Fruit fly (Drosophila melanogaster): ENCODE measurements around the gene CG11360.

CG11360 gene

dm6 chr4:659058-659588 is 11.8 kb upstream of the CG11360 start:
- TF ChIP-seq bsh (GFP tag; optimal IDR thresholded peaks at IDR 0.05), result no peak
- peak; percentile 66 for TF ChIP-seq Med (GFP tag)
- 0 out of 3 replicates have a peak, but pooled peaks have one; percentile 31 for TF ChIP-seq CG6791 (GFP tag; IDR thresholded peaks at IDR 0.05; ENCODE audit: partially characterized antibody)
- TF ChIP-seq Nf-YB (GFP tag; optimal IDR thresholded peaks at IDR 0.05), result no peak
- 0 out of 2 replicates have a peak, but pooled peaks have one; percentile 13 for TF ChIP-seq Bgb (GFP tag; IDR thresholded peaks at IDR 0.05; ENCODE audit: partially characterized antibody)

dm6 chr4:659884-660846 is 10.8 kb upstream of the CG11360 start, which contains the start of gene gw:
Gene gw (minus strand): TSS chr4:660608.
- TF ChIP-seq peb (GFP tag; IDR thresholded peaks at IDR 0.05), result peak; percentile 43
- TF ChIP-seq Blimp-1 (GFP tag; optimal IDR thresholded peaks at IDR 0.05), result no peak
- no peak for TF ChIP-seq dati (GFP tag; IDR thresholded peaks at IDR 0.05)
- TF ChIP-seq NC2β (GFP tag; optimal IDR thresholded peaks at IDR 0.05), result peak; percentile 67
- peak; percentile 70 for TF ChIP-seq Atf3 (GFP tag; optimal IDR thresholded peaks at IDR 0.05)
- TF ChIP-seq CG12391 (tag; optimal IDR thresholded peaks at IDR 0.05), result no peak
- peak; percentile 82 for TF ChIP-seq Mad (GFP tag; optimal IDR thresholded peaks at IDR 0.05)
- peak; percentile 84 for TF ChIP-seq CG2199 (GFP tag; IDR thresholded peaks at IDR 0.05)
- TF ChIP-seq Sin3A (optimal IDR thresholded peaks at IDR 0.05), result no peak
- TF ChIP-seq CG6791 (GFP tag; IDR thresholded peaks at IDR 0.05; ENCODE audit: partially characterized antibody), result peak; percentile 77; the same call in 2 of the 3 replicates
- 0 out of 2 replicates have a peak, but pooled peaks have one; percentile 9 for TF ChIP-seq Oaz (GFP tag; IDR thresholded peaks at IDR 0.05)
- peak; percentile 52 for TF ChIP-seq fu2 (GFP tag; optimal IDR thresholded peaks at IDR 0.05)
- peak; percentile 82 for TF ChIP-seq CG17829 (tag; optimal IDR thresholded peaks at IDR 0.05)
- TF ChIP-seq tin (GFP tag; optimal IDR thresholded peaks at IDR 0.05), result peak; percentile 77
- peak; percentile 58 for TF ChIP-seq BtbVII (GFP tag; optimal IDR thresholded peaks at IDR 0.05)
- peak; percentile 67 for TF ChIP-seq CG15601 (tag; optimal IDR thresholded peaks at IDR 0.05)
- peak; percentile 75 for TF ChIP-seq tx (GFP tag; optimal IDR thresholded peaks at IDR 0.05)
- peak; percentile 72 for TF ChIP-seq Atf-2 (GFP tag; optimal IDR thresholded peaks at IDR 0.05)
- TF ChIP-seq lilli (GFP tag; optimal IDR thresholded peaks at IDR 0.05), result peak; percentile 89
- TF ChIP-seq jing (GFP tag; optimal IDR thresholded peaks at IDR 0.05), result peak; percentile 31
- TF ChIP-seq Oli (tag; optimal IDR thresholded peaks at IDR 0.05), result no peak
- peak; percentile 86 for TF ChIP-seq gem (tag; optimal IDR thresholded peaks at IDR 0.05)
- peak; percentile 81 for TF ChIP-seq caup (GFP tag; optimal IDR thresholded peaks at IDR 0.05; ENCODE audit: severe bottlenecking)
- TF ChIP-seq CG10366 (GFP tag; IDR thresholded peaks at IDR 0.05), result no peak; the same call in 1 of the 2 replicates
- peak; percentile 42 for TF ChIP-seq gfzf (GFP tag; optimal IDR thresholded peaks at IDR 0.05)
- peak; percentile 39 for TF ChIP-seq CG31388 (GFP tag; optimal IDR thresholded peaks at IDR 0.05)
- TF ChIP-seq pita (GFP tag; optimal IDR thresholded peaks at IDR 0.05), result no peak
- TF ChIP-seq eve (GFP tag; optimal IDR thresholded peaks at IDR 0.05), result peak in 1 of 2 experiments; percentile 92
- peak; percentile 61 for TF ChIP-seq Asciz (GFP tag; optimal IDR thresholded peaks at IDR 0.05)
- TF ChIP-seq BEAF-32 (GFP tag; optimal IDR thresholded peaks at IDR 0.05), result peak; percentile 85
- peak; percentile 70 for TF ChIP-seq CG10147 (GFP tag; optimal IDR thresholded peaks at IDR 0.05)
- no peak; the same call in 2 of the 3 replicates for TF ChIP-seq Mrtf (GFP tag; IDR thresholded peaks at IDR 0.05)
- 0 out of 2 replicates have a peak, but pooled peaks have one; percentile 21 for TF ChIP-seq sim (GFP tag; IDR thresholded peaks at IDR 0.05)
- no peak for TF ChIP-seq Hand (GFP tag; optimal IDR thresholded peaks at IDR 0.05)
- TF ChIP-seq HmgD (GFP tag; optimal IDR thresholded peaks at IDR 0.05), result peak; percentile 1
- no peak for TF ChIP-seq CG3847 (GFP tag; IDR thresholded peaks at IDR 0.05)
- peak; percentile 85 for TF ChIP-seq CG12659 (GFP tag; optimal IDR thresholded peaks at IDR 0.05)
- TF ChIP-seq zen2 (GFP tag; IDR thresholded peaks at IDR 0.05; ENCODE audit: partially characterized antibody), result no peak
- TF ChIP-seq Lhr (GFP tag; optimal IDR thresholded peaks at IDR 0.05), result peak; percentile 38
- TF ChIP-seq Gug (GFP tag; IDR thresholded peaks at IDR 0.05), result peak; percentile 50; the same call in 3 of the 4 replicates
